Worm (Caenorhabditis elegans) whole organism, midembryonic: Measurements from ENCODE around the gene T13F2.2.

Experiments used
- klf-2 ChIP-seq: fragments of 200-800 bp; sonication (Bioruptor generic); conservative IDR thresholded peaks from 2 replicates; pipeline ENCODE4 v1.3.6; 2022; ENCODE audit warnings: missing genetic modification reagents, missing genetic modification characterization, missing compliant biosample characterization
- ztf-23 ChIP-seq: fragments of 200-800 bp; sonication (Bioruptor generic); IDR thresholded peaks from 2 replicates; pipeline ENCODE4 v1.3.6; 2022; ENCODE audit warnings: missing genetic modification reagents, missing genetic modification characterization, missing compliant biosample characterization

ce11 chrIV:9825196-9825744 lies 28.1 kb upstream of the T13F2.2 start, which contains the start of gene mtr-4:
- TF ChIP-seq klf-2 (GFP tag; lab: Robert Waterston, UW) (no peak), ztf-23 (GFP tag; lab: Robert Waterston, UW) (no peak)
